Fruit fly (Drosophila melanogaster) whole organism, embryonic: ENCODE data around the gene Jhbp3.
A peak's percentile ranks its signal among the peaks of the same experiment; 100 is the strongest.

Experiments used
- CG10321 ChIP-seq: fragments of 200-800 bp; sonication (Bioruptor generic); IDR thresholded peaks from 2 replicates; pipeline ENCODE4 v1.3.6; 2022; ENCODE audit warnings: missing biosample characterization, missing genetic modification characterization
- CG12659 ChIP-seq: fragments of 200-800 bp; sonication (Bioruptor generic); optimal IDR thresholded peaks from 3 replicates; lab custom pipeline; 2017; ENCODE audit warnings: mild to moderate bottlenecking, missing biosample characterization, missing genetic modification reagents, missing genetic modification characterization
- CG13123 ChIP-seq: fragments of 200-800 bp; sonication (Bioruptor generic); optimal IDR thresholded peaks from 2 replicates; lab custom pipeline; 2016; ENCODE audit warnings: missing biosample characterization, missing genetic modification characterization
- CG15601 ChIP-seq: fragments of 200-800 bp; sonication (Bioruptor generic); optimal IDR thresholded peaks from 3 replicates; lab custom pipeline; 2019; ENCODE audit warnings: missing biosample characterization, mild to moderate bottlenecking, missing genetic modification characterization, moderate library complexity
- CG1647 ChIP-seq: fragments of 200-800 bp; sonication (Bioruptor generic); optimal IDR thresholded peaks from 3 replicates; lab custom pipeline; 2016; ENCODE audit warnings: missing biosample characterization, missing genetic modification characterization
- CG18476 ChIP-seq: fragments of 200-800 bp; sonication (Bioruptor generic); optimal IDR thresholded peaks from 2 replicates; lab custom pipeline; 2016; ENCODE audit warnings: missing biosample characterization, mild to moderate bottlenecking, missing genetic modification characterization
- CG2712 ChIP-seq: fragments of 200-800 bp; optimal IDR thresholded peaks from 3 replicates; lab custom pipeline; 2019; ENCODE audit warnings: missing biosample characterization, mild to moderate bottlenecking, missing genetic modification characterization, moderate library complexity
- CG43689 ChIP-seq: fragments of 200-800 bp; sonication (Bioruptor generic); IDR thresholded peaks from 2 replicates; pipeline ENCODE4 v1.3.6; 2022; ENCODE audit warnings: missing biosample characterization, missing genetic modification characterization
- CG4617 ChIP-seq: fragments of 200-800 bp; sonication (Bioruptor generic); optimal IDR thresholded peaks from 3 replicates; lab custom pipeline; 2016; ENCODE audit warnings: missing biosample characterization, missing genetic modification characterization, borderline replicate concordance
- CG4730 ChIP-seq: fragments of 200-800 bp; sonication (Bioruptor generic); IDR thresholded peaks from 2 replicates; pipeline ENCODE4 v1.3.6; 2022; ENCODE audit warnings: missing biosample characterization, missing genetic modification characterization
- CG6654 ChIP-seq: fragments of 200-800 bp; sonication (Bioruptor generic); optimal IDR thresholded peaks from 2 replicates; lab custom pipeline; 2017; ENCODE audit warnings: missing biosample characterization, mild to moderate bottlenecking, missing genetic modification characterization
- CG6683 ChIP-seq: fragments of 200-800 bp; sonication (Bioruptor generic); optimal IDR thresholded peaks from 2 replicates; lab custom pipeline; 2017; ENCODE audit warnings: missing biosample characterization, mild to moderate bottlenecking, missing genetic modification characterization, missing genetic modification reagents
- CG6791 ChIP-seq: fragments of 200-800 bp; sonication (Bioruptor generic); IDR thresholded peaks from 3 replicates; pipeline ENCODE4 v1.3.6; 2022; ENCODE audit warnings: missing biosample characterization, missing genetic modification characterization; ENCODE audit not compliant: partially characterized antibody
- CG8478 ChIP-seq: fragments of >200 bp; optimal IDR thresholded peaks from 2 replicates; lab custom pipeline; 2018
- CG9727 ChIP-seq: fragments of 200-800 bp; sonication (Bioruptor generic); optimal IDR thresholded peaks from 3 replicates; lab custom pipeline; 2017; ENCODE audit warnings: missing biosample characterization, mild to moderate bottlenecking, missing genetic modification characterization
- D19A ChIP-seq: fragments of 200-800 bp; optimal IDR thresholded peaks from 3 replicates; lab custom pipeline; 2019; ENCODE audit warnings: missing biosample characterization, mild to moderate bottlenecking, missing genetic modification characterization, moderate library complexity
- Dll ChIP-seq: fragments of 200-800 bp; sonication (Bioruptor generic); IDR thresholded peaks from 4 replicates; pipeline ENCODE4 v1.3.6; 2022; ENCODE audit warnings: missing biosample characterization, missing genetic modification characterization; ENCODE audit not compliant: partially characterized antibody
- Doc3 ChIP-seq: fragments of 200-800 bp; sonication (Bioruptor generic); IDR thresholded peaks from 3 replicates; pipeline ENCODE4 v1.3.6; 2022; ENCODE audit warnings: missing biosample characterization, missing genetic modification characterization; ENCODE audit not compliant: partially characterized antibody
- E2f2 ChIP-seq: fragments of 200-800 bp; sonication (Bioruptor generic); IDR thresholded peaks from 2 replicates; pipeline ENCODE4 v1.3.6; 2022; ENCODE audit warnings: missing biosample characterization, missing genetic modification characterization
- ERR ChIP-seq: fragments of 200-800 bp; sonication (Bioruptor generic); optimal IDR thresholded peaks from 2 replicates; lab custom pipeline; 2016; ENCODE audit warnings: missing biosample characterization, missing genetic modification characterization
- Fer1 ChIP-seq: fragments of 200-800 bp; sonication (Bioruptor generic); optimal IDR thresholded peaks from 2 replicates; lab custom pipeline; 2017; ENCODE audit warnings: missing biosample characterization, mild to moderate bottlenecking, missing genetic modification characterization
- H15 ChIP-seq: fragments of 200-800 bp; sonication (Bioruptor generic); IDR thresholded peaks from 3 replicates; pipeline ENCODE4 v1.3.6; 2022; ENCODE audit warnings: missing biosample characterization, missing genetic modification characterization
- H2.0 ChIP-seq: fragments of 200-800 bp; sonication (Bioruptor generic); IDR thresholded peaks from 2 replicates; pipeline ENCODE4 v1.3.6; 2022; ENCODE audit warnings: missing biosample characterization, missing genetic modification characterization
- HLH54F ChIP-seq: fragments of 200-800 bp; sonication (Bioruptor generic); optimal IDR thresholded peaks from 3 replicates; lab custom pipeline; 2016; ENCODE audit warnings: missing biosample characterization, missing genetic modification characterization
- Hr39 ChIP-seq: fragments of >200 bp; optimal IDR thresholded peaks from 2 replicates; lab custom pipeline; 2017
- Kr ChIP-seq: fragments of 200-800 bp; sonication (Bioruptor generic); optimal IDR thresholded peaks from 2 replicates; lab custom pipeline; 2017; ENCODE audit warnings: missing biosample characterization, mild to moderate bottlenecking, missing genetic modification characterization
- Meics ChIP-seq: fragments of 200-800 bp; sonication (Bioruptor generic); optimal IDR thresholded peaks from 2 replicates; lab custom pipeline; 2017; ENCODE audit warnings: missing biosample characterization, mild to moderate bottlenecking, missing genetic modification characterization
- Mes4 ChIP-seq: fragments of 200-800 bp; sonication (Bioruptor generic); optimal IDR thresholded peaks from 2 replicates; lab custom pipeline; 2016; ENCODE audit warnings: missing biosample characterization, missing genetic modification characterization
- Oaz ChIP-seq: fragments of 200-800 bp; sonication (Bioruptor generic); IDR thresholded peaks from 2 replicates; pipeline ENCODE4 v1.3.6; 2022; ENCODE audit warnings: missing biosample characterization, missing genetic modification characterization
- Poxn ChIP-seq: fragments of 200-800 bp; sonication (Bioruptor generic); IDR thresholded peaks from 2 replicates; pipeline ENCODE4 v1.3.6; 2022; ENCODE audit warnings: missing biosample characterization, missing genetic modification characterization
- TFAM ChIP-seq: fragments of 200-800 bp; sonication (Bioruptor generic); optimal IDR thresholded peaks from 2 replicates; lab custom pipeline; 2017; ENCODE audit warnings: missing biosample characterization, missing genetic modification characterization, inconsistent platforms
- ab ChIP-seq: fragments of 200-800 bp; sonication (Bioruptor generic); optimal IDR thresholded peaks from 2 replicates; lab custom pipeline; 2016; ENCODE audit warnings: missing biosample characterization, missing genetic modification characterization
- cg ChIP-seq: fragments of 200-800 bp; sonication (Bioruptor generic); optimal IDR thresholded peaks from 3 replicates; lab custom pipeline; 2019; ENCODE audit warnings: missing biosample characterization, mild to moderate bottlenecking, missing genetic modification characterization, moderate library complexity
- crol ChIP-seq: fragments of 200-800 bp; sonication (Bioruptor generic); IDR thresholded peaks from 2 replicates; pipeline ENCODE4 v1.3.6; 2022; ENCODE audit warnings: missing biosample characterization, missing genetic modification characterization
- dan ChIP-seq: fragments of 200-800 bp; sonication (Bioruptor generic); IDR thresholded peaks from 2 replicates; pipeline ENCODE4 v1.3.6; 2022; ENCODE audit warnings: missing biosample characterization, missing genetic modification characterization
- dati ChIP-seq: fragments of 200-800 bp; sonication (Bioruptor generic); IDR thresholded peaks from 2 replicates; pipeline ENCODE4 v1.3.6; 2022; ENCODE audit warnings: missing biosample characterization, missing genetic modification characterization
- dimm ChIP-seq: fragments of 200-800 bp; sonication (Bioruptor generic); IDR thresholded peaks from 2 replicates; pipeline ENCODE4 v1.3.6; 2022; ENCODE audit warnings: missing biosample characterization, missing genetic modification characterization
- ems ChIP-seq: fragments of 200-800 bp; sonication (Bioruptor generic); optimal IDR thresholded peaks from 3 replicates; lab custom pipeline; 2016; ENCODE audit warnings: missing biosample characterization, missing genetic modification characterization
- fd102C ChIP-seq: fragments of 200-800 bp; sonication (Bioruptor generic); optimal IDR thresholded peaks from 2 replicates; lab custom pipeline; 2018; ENCODE audit warnings: missing biosample characterization, mild to moderate bottlenecking, missing genetic modification characterization, moderate library complexity
- fd3F ChIP-seq: fragments of 200-800 bp; sonication (Bioruptor generic); optimal IDR thresholded peaks from 2 replicates; lab custom pipeline; 2018; ENCODE audit warnings: missing biosample characterization, mild to moderate bottlenecking, missing genetic modification characterization, moderate library complexity
- fru ChIP-seq: fragments of >200 bp; optimal IDR thresholded peaks from 2 replicates; lab custom pipeline; 2017
- gsb-n ChIP-seq: fragments of 200-800 bp; sonication (Bioruptor generic); optimal IDR thresholded peaks from 3 replicates; lab custom pipeline; 2018; ENCODE audit warnings: missing biosample characterization, mild to moderate bottlenecking, missing genetic modification characterization
- ham ChIP-seq: fragments of 200-800 bp; sonication (Bioruptor generic); IDR thresholded peaks from 2 replicates; pipeline ENCODE4 v1.3.6; 2022; ENCODE audit warnings: missing biosample characterization, missing genetic modification characterization
- hbn ChIP-seq: fragments of 200-800 bp; sonication (Bioruptor generic); IDR thresholded peaks from 2 replicates; pipeline ENCODE4 v1.3.6; 2022; ENCODE audit warnings: missing biosample characterization, missing genetic modification characterization; ENCODE audit not compliant: partially characterized antibody
- hth ChIP-seq: fragments of >200 bp; optimal IDR thresholded peaks from 2 replicates; lab custom pipeline; 2017; ENCODE audit warnings: inconsistent platforms
- nerfin-1 ChIP-seq: fragments of 200-800 bp; sonication (Bioruptor generic); optimal IDR thresholded peaks from 3 replicates; lab custom pipeline; 2019; ENCODE audit warnings: missing biosample characterization, mild to moderate bottlenecking, missing genetic modification characterization, moderate library complexity
- pum ChIP-seq: fragments of 200-800 bp; sonication (Bioruptor generic); optimal IDR thresholded peaks from 2 replicates; lab custom pipeline; 2016; ENCODE audit warnings: missing biosample characterization, missing genetic modification characterization
- scrt ChIP-seq: fragments of 200-800 bp; sonication (Bioruptor generic); optimal IDR thresholded peaks from 2 replicates; lab custom pipeline; 2018; ENCODE audit warnings: missing biosample characterization, mild to moderate bottlenecking, missing genetic modification characterization, moderate library complexity
- sim ChIP-seq: fragments of 200-800 bp; sonication (Bioruptor generic); IDR thresholded peaks from 2 replicates; pipeline ENCODE4 v1.3.6; 2022; ENCODE audit warnings: missing biosample characterization, missing genetic modification characterization
- tup ChIP-seq: fragments of 200-800 bp; sonication (Bioruptor generic); optimal IDR thresholded peaks from 2 replicates; lab custom pipeline; 2016; ENCODE audit warnings: missing biosample characterization, mild to moderate bottlenecking, missing genetic modification characterization, moderate library complexity
- unc-4 ChIP-seq: fragments of 200-800 bp; sonication (Bioruptor generic); IDR thresholded peaks from 2 replicates; pipeline ENCODE4 v1.3.6; 2022; ENCODE audit warnings: missing biosample characterization, missing genetic modification characterization; ENCODE audit not compliant: partially characterized antibody

The Jhbp3 gene

dm6 chr3R:4905764-4906626 lies 49.1 kb downstream of the Jhbp3 start, which contains the start of gene Gnf1 (continued):
- TF ChIP-seq gsb-n (tag; lab: Kevin White, UChicago) = peak; percentile 4
- no peak for TF ChIP-seq CG10321 (GFP tag; lab: Robert Waterston, UW)
- TF ChIP-seq fd102C = no peak
- no peak for TF ChIP-seq tup
- TF ChIP-seq CG1647 (GFP tag; lab: Kevin White, UChicago) = no peak
- no peak for TF ChIP-seq ham (GFP tag; lab: Robert Waterston, UW)
- TF ChIP-seq CG12659 (GFP tag; lab: Kevin White, UChicago) = peak; percentile 55
- TF ChIP-seq hbn (GFP tag; lab: Robert Waterston, UW) = no peak; the same call in 1 of the 2 replicates
- TF ChIP-seq CG6791 (GFP tag; lab: Robert Waterston, UW) = 0 out of 3 replicates have a peak, but pooled peaks have one; percentile 53
- TF ChIP-seq CG4730 (GFP tag; lab: Robert Waterston, UW) = no peak
- no peak for TF ChIP-seq CG6683
- TF ChIP-seq dati (GFP tag; lab: Robert Waterston, UW) = no peak
- TF ChIP-seq CG9727 (GFP tag; lab: Kevin White, UChicago) = no peak
- TF ChIP-seq hth (lab: Kevin White, UChicago) = no peak
- peak; percentile 21 for TF ChIP-seq CG2712 (tag; lab: Kevin White, UChicago)
- TF ChIP-seq unc-4 (GFP tag; lab: Robert Waterston, UW) = peak; percentile 63; the same call in 1 of the 2 replicates
- TF ChIP-seq CG15601 = peak; percentile 36
- TF ChIP-seq CG43689 (GFP tag; lab: Robert Waterston, UW) = no peak
- no peak for TF ChIP-seq CG8478
- TF ChIP-seq D19A = no peak
- TF ChIP-seq Dll (GFP tag; lab: Robert Waterston, UW) = peak; percentile 74; the same call in 3 of the 4 replicates
- no peak for TF ChIP-seq H15 (GFP tag; lab: Robert Waterston, UW)
- TF ChIP-seq Hr39 (lab: Kevin White, UChicago) = no peak
- TF ChIP-seq ab (GFP tag; lab: Kevin White, UChicago) = no peak
- TF ChIP-seq Doc3 (GFP tag; lab: Robert Waterston, UW) = peak; percentile 56; the same call in 1 of the 3 replicates
- TF ChIP-seq CG6654 (GFP tag; lab: Kevin White, UChicago) = no peak
- no peak for TF ChIP-seq TFAM (GFP tag; lab: Kevin White, UChicago)
- no peak for TF ChIP-seq pum (GFP tag; lab: Kevin White, UChicago)
- TF ChIP-seq Mes4 (GFP tag; lab: Kevin White, UChicago) = no peak
- no peak for TF ChIP-seq Meics (GFP tag; lab: Kevin White, UChicago)
- TF ChIP-seq Kr = no peak
- TF ChIP-seq CG4617 (GFP tag; lab: Kevin White, UChicago) = peak; percentile 60
- TF ChIP-seq cg = no peak
- no peak for TF ChIP-seq HLH54F (GFP tag; lab: Kevin White, UChicago)
- TF ChIP-seq Fer1 (GFP tag; lab: Kevin White, UChicago) = no peak
- TF ChIP-seq CG18476 (GFP tag; lab: Kevin White, UChicago) = no peak
- TF ChIP-seq dan (GFP tag; lab: Robert Waterston, UW) = no peak
- peak; percentile 94 for TF ChIP-seq nerfin-1
- no peak for TF ChIP-seq H2.0 (GFP tag; lab: Robert Waterston, UW)
- no peak for TF ChIP-seq scrt (GFP tag; lab: Kevin White, UChicago)
- no peak for TF ChIP-seq dimm (GFP tag; lab: Robert Waterston, UW)
- no peak for TF ChIP-seq ems (GFP tag; lab: Kevin White, UChicago)
- no peak for TF ChIP-seq Poxn (GFP tag; lab: Robert Waterston, UW)
- TF ChIP-seq fd3F (GFP tag; lab: Kevin White, UChicago) = no peak
- no peak for TF ChIP-seq crol (GFP tag; lab: Robert Waterston, UW)
- TF ChIP-seq Oaz = no peak
- TF ChIP-seq fru (lab: Kevin White, UChicago) = no peak
- TF ChIP-seq ERR (GFP tag; lab: Kevin White, UChicago) = no peak
- peak; percentile 28; the same call in 1 of the 2 replicates for TF ChIP-seq E2f2 (GFP tag; lab: Robert Waterston, UW)
- TF ChIP-seq sim (GFP tag; lab: Robert Waterston, UW) = no peak
- no peak for TF ChIP-seq CG13123 (GFP tag; lab: Kevin White, UChicago)
